Fruit fly (Drosophila melanogaster): Measurements from ENCODE around the gene CG44194.

The CG44194 gene

DNA sequence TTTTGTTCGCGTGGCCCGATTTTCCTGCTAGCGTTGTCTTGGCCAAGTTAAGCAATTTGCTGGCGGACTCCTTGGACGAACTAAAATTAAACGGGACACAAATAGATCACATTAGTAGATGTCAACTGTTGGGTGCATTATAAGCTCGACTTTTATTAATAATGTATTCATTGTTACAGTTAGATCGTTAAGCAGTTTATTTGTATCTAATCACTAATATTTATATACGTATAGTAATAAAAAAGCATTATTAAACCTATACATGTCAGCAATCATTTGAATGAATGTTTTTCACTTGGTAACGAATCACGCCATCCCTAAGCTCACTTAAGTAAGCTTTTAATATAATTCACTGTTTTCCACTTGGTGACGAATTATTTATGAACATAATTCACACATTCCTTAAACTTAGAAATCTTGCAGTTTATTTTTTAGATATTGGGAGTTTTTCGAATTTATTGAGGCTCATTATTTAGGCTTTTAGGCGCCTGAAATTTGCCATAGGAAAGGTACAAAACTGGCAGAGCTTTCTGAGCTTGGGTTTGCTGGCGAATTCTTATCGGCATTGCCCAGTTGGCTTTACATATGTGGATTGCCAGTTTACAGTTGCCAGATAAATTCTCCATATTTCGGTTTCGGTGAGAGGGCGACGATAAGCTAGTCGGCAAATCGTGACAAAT lies 20.0 kb downstream of the CG44194 start, which contains the start of the genes CG7381 and CG7091:
TSS of gene CG7381 (minus strand) at position 101 of the 680 bp plus-strand sequence.
TSS of gene CG7091 (plus strand) at position 630 of the 680 bp plus-strand sequence.
- no peak for TF ChIP-seq Pif1B (GFP tag; optimal IDR thresholded peaks at IDR 0.05)
- TF ChIP-seq CG32121 (GFP tag; IDR thresholded peaks at IDR 0.05): no peak
- no peak for TF ChIP-seq CG9948 (tag; optimal IDR thresholded peaks at IDR 0.05)
- TF ChIP-seq Pif1A (GFP tag; optimal IDR thresholded peaks at IDR 0.05): no peak
- TF ChIP-seq CG4496 (GFP tag; IDR thresholded peaks at IDR 0.05): no peak
- no peak for TF ChIP-seq CG8301 (tag; optimal IDR thresholded peaks at IDR 0.05)
- no peak for TF ChIP-seq Snoo (tag; optimal IDR thresholded peaks at IDR 0.05)
- TF ChIP-seq CG14655 (GFP tag; optimal IDR thresholded peaks at IDR 0.05): no peak
- no peak for TF ChIP-seq gl (tag; optimal IDR thresholded peaks at IDR 0.05)
- no peak for TF ChIP-seq CG12605 (GFP tag; IDR thresholded peaks at IDR 0.05)
- TF ChIP-seq D1 (tag; optimal IDR thresholded peaks at IDR 0.05): no peak
- TF ChIP-seq rn (GFP tag; IDR thresholded peaks at IDR 0.05): no peak
- TF ChIP-seq fd96Ca (GFP tag; IDR thresholded peaks at IDR 0.05): no peak
- no peak for TF ChIP-seq CG8159 (tag; optimal IDR thresholded peaks at IDR 0.05)
- no peak for TF ChIP-seq CG15710 (tag; optimal IDR thresholded peaks at IDR 0.05)
- TF ChIP-seq CG17806 (tag; optimal IDR thresholded peaks at IDR 0.05): no peak
- TF ChIP-seq Ets98B (GFP tag; IDR thresholded peaks at IDR 0.05): no peak
- no peak for TF ChIP-seq EcR (GFP tag; optimal IDR thresholded peaks at IDR 0.05)
- no peak for TF ChIP-seq CG34367 (tag; optimal IDR thresholded peaks at IDR 0.05)

DNA sequence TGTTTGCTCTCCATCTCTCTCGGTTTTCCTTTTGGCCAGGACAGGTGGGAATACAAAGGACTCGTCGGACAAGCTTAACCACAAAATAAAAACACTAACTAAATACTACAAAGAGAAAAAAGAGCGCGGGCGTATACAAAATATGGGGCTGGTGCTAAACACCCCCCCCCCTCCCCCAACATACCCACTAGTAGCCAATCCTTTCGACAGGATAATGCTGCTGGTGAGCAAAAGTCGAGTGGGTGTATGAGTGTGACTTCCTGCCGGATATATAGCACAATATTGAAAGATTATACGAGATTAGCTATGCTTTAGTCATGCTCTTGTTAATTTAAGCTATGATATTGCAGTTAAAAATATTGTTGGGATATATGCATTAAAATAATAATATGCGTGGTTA lies 22.3 kb downstream of the CG44194 start:
- TF ChIP-seq CG15710 (tag; optimal IDR thresholded peaks at IDR 0.05): no peak
- no peak for TF ChIP-seq CG17806 (tag; optimal IDR thresholded peaks at IDR 0.05)
- no peak for TF ChIP-seq D1 (tag; optimal IDR thresholded peaks at IDR 0.05)
- TF ChIP-seq CG34367 (tag; optimal IDR thresholded peaks at IDR 0.05): no peak
- no peak for TF ChIP-seq CG14655 (GFP tag; optimal IDR thresholded peaks at IDR 0.05)
- TF ChIP-seq CG12605 (GFP tag; IDR thresholded peaks at IDR 0.05): no peak
- no peak for TF ChIP-seq Pif1B (GFP tag; optimal IDR thresholded peaks at IDR 0.05)
- TF ChIP-seq Pif1A (GFP tag; optimal IDR thresholded peaks at IDR 0.05): no peak
- TF ChIP-seq Ets98B (GFP tag; IDR thresholded peaks at IDR 0.05): no peak
- TF ChIP-seq CG8159 (tag; optimal IDR thresholded peaks at IDR 0.05): no peak
- no peak for TF ChIP-seq EcR (GFP tag; optimal IDR thresholded peaks at IDR 0.05)
- TF ChIP-seq fd96Ca (GFP tag; IDR thresholded peaks at IDR 0.05): no peak
- TF ChIP-seq CG4496 (GFP tag; IDR thresholded peaks at IDR 0.05): no peak
- TF ChIP-seq CG9948 (tag; optimal IDR thresholded peaks at IDR 0.05): no peak

DNA sequence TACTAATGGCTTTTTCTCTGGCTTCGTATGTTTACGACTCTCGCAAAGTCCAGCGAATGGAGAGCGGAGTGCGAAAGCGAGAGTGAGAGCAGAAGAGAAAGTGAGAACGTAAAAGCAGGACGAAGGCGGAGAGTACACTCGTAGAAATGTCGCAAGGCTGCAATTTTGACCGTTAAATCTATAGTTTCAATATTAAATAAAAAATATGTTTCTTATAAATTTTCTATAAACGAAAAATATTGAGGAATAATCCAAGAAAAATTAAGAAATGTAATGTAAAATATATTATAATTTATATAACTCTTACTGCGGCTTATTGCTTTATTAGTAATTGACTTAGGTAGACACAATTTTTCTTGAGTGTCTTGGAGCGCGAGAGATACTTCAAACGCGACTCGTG lies 23.1 kb downstream of the CG44194 start:
- TF ChIP-seq CG4496 (GFP tag; IDR thresholded peaks at IDR 0.05) (0 out of 3 replicates have a peak, but pooled peaks have one; percentile 23), Pif1A (GFP tag; optimal IDR thresholded peaks at IDR 0.05) (peak; percentile 22), Pif1B (GFP tag; optimal IDR thresholded peaks at IDR 0.05) (peak; percentile 63), gl (tag; optimal IDR thresholded peaks at IDR 0.05) (no peak), CG14655 (GFP tag; optimal IDR thresholded peaks at IDR 0.05) (peak; percentile 53), CG15710 (tag; optimal IDR thresholded peaks at IDR 0.05) (no peak), CG9948 (tag; optimal IDR thresholded peaks at IDR 0.05) (peak; percentile 43)

- TF ChIP-seq CG4496 (GFP tag; IDR thresholded peaks at IDR 0.05) (no peak), CG12605 (GFP tag; IDR thresholded peaks at IDR 0.05) (no peak), D1 (tag; optimal IDR thresholded peaks at IDR 0.05) (no peak)
Measured at dm6 chr3R:12972106-12972505, 25.4 kb downstream of the CG44194 start.

- TF ChIP-seq CG32121 (GFP tag; IDR thresholded peaks at IDR 0.05): no peak
Measured at dm6 chr3R:12967612-12968011, 29.9 kb downstream of the CG44194 start, which contains the start of the genes CG14384 and grsm. Gene CG14384 (minus strand): TSS chr3R:12967712. Gene grsm (minus strand): TSS chr3R:12967712.

- TF ChIP-seq Snoo (tag; optimal IDR thresholded peaks at IDR 0.05): no peak
Measured at dm6 chr3R:12964043-12964442, 33.5 kb downstream of the CG44194 start.

DNA sequence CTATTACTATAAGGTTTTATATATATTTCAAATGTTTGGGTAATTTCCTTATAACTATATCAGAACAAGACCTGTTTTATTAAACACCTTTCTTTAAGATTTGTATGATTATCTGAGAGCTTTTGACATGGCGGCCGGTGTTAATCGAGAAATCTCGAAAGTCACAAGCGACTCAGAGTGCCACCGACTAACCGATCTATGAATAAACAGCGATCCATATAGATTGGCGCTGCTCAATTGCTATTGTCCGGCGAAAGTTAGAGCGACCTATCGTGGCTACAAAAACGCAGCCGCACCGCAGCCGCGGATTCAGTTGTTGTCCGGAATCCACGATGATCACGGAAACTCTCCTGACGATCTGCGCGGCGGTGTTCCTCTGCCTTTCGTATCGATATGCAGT lies 34.0 kb downstream of the CG44194 start, which contains the start of gene Cyp304a1:
TSS of gene Cyp304a1 (plus strand) at position 301 of the 400 bp plus-strand sequence.
- TF ChIP-seq CG12605 (GFP tag; IDR thresholded peaks at IDR 0.05) (no peak), CG17806 (tag; optimal IDR thresholded peaks at IDR 0.05) (no peak), CG10348 (GFP tag; IDR thresholded peaks at IDR 0.05) (no peak), rn (GFP tag; IDR thresholded peaks at IDR 0.05) (no peak), CG9948 (tag; optimal IDR thresholded peaks at IDR 0.05) (no peak), CG8159 (tag; optimal IDR thresholded peaks at IDR 0.05) (no peak), Snoo (tag; optimal IDR thresholded peaks at IDR 0.05) (no peak), Ets98B (GFP tag; IDR thresholded peaks at IDR 0.05) (no peak), D1 (tag; optimal IDR thresholded peaks at IDR 0.05) (no peak), Pif1B (GFP tag; optimal IDR thresholded peaks at IDR 0.05) (no peak), CG4496 (GFP tag; IDR thresholded peaks at IDR 0.05) (no peak), gl (tag; optimal IDR thresholded peaks at IDR 0.05) (no peak), CG8301 (tag; optimal IDR thresholded peaks at IDR 0.05) (no peak), CG14655 (GFP tag; optimal IDR thresholded peaks at IDR 0.05) (no peak), CG13204 (GFP tag; optimal IDR thresholded peaks at IDR 0.05) (no peak), fd96Ca (GFP tag; IDR thresholded peaks at IDR 0.05) (no peak), Pif1A (GFP tag; optimal IDR thresholded peaks at IDR 0.05) (no peak), CG15710 (tag; optimal IDR thresholded peaks at IDR 0.05) (no peak)
